Fruit fly (Drosophila melanogaster) whole organism, embryonic: ENCODE data around the gene CG13920.

Source experiments
- Abd-B ChIP-seq: fragments of 200-800 bp; sonication (Bioruptor generic); optimal IDR thresholded peaks from 2 replicates; lab custom pipeline; 2018; ENCODE audit warnings: missing biosample characterization, mild to moderate bottlenecking, missing genetic modification characterization, moderate library complexity
- Bgb ChIP-seq: fragments of 200-800 bp; sonication (Bioruptor generic); IDR thresholded peaks from 2 replicates; pipeline ENCODE4 v1.3.6; 2022; ENCODE audit warnings: missing biosample characterization, missing genetic modification characterization; ENCODE audit not compliant: partially characterized antibody
- C15 ChIP-seq: fragments of 200-800 bp; sonication (Bioruptor generic); IDR thresholded peaks from 3 replicates; pipeline ENCODE4 v1.3.6; 2022; ENCODE audit warnings: missing biosample characterization, missing genetic modification characterization
- CG1024 ChIP-seq: fragments of 200-800 bp; sonication (Bioruptor generic); IDR thresholded peaks from 2 replicates; pipeline ENCODE4 v1.3.6; 2022; ENCODE audit warnings: missing biosample characterization, missing genetic modification characterization
- CG10565 ChIP-seq: fragments of 200-800 bp; sonication (Bioruptor generic); optimal IDR thresholded peaks from 3 replicates; lab custom pipeline; 2016; ENCODE audit warnings: missing biosample characterization, mild to moderate bottlenecking, missing genetic modification characterization
- CG11504 ChIP-seq: fragments of 200-800 bp; sonication (Bioruptor generic); optimal IDR thresholded peaks from 3 replicates; lab custom pipeline; 2019; ENCODE audit warnings: missing biosample characterization, mild to moderate bottlenecking, missing genetic modification characterization, moderate library complexity
- CG11696 ChIP-seq: fragments of 200-800 bp; sonication (Bioruptor generic); IDR thresholded peaks from 2 replicates; pipeline ENCODE4 v1.3.6; 2022; ENCODE audit warnings: missing biosample characterization, missing genetic modification characterization
- CG12071 ChIP-seq: fragments of 200-800 bp; sonication (Bioruptor generic); optimal IDR thresholded peaks from 3 replicates; lab custom pipeline; 2018; ENCODE audit warnings: missing biosample characterization, mild to moderate bottlenecking, missing genetic modification characterization
- CG14710 ChIP-seq: fragments of 200-800 bp; sonication (Bioruptor generic); optimal IDR thresholded peaks from 3 replicates; lab custom pipeline; 2019; ENCODE audit warnings: missing biosample characterization, mild to moderate bottlenecking, missing genetic modification characterization, moderate library complexity
- CG15011 ChIP-seq: fragments of 200-800 bp; sonication (Bioruptor generic); optimal IDR thresholded peaks from 3 replicates; lab custom pipeline; 2018; ENCODE audit warnings: missing biosample characterization, mild to moderate bottlenecking, missing genetic modification characterization
- CG17612 ChIP-seq: fragments of 200-800 bp; sonication (Bioruptor generic); IDR thresholded peaks from 2 replicates; pipeline ENCODE4 v1.3.6; 2022; ENCODE audit warnings: missing biosample characterization, missing genetic modification characterization
- CG17912 ChIP-seq: fragments of 200-800 bp; sonication (Bioruptor generic); optimal IDR thresholded peaks from 2 replicates; lab custom pipeline; 2018; ENCODE audit warnings: missing biosample characterization, mild to moderate bottlenecking, missing genetic modification characterization
- CG2202 ChIP-seq: fragments of 200-800 bp; sonication (Bioruptor generic); optimal IDR thresholded peaks from 2 replicates; lab custom pipeline; 2018; ENCODE audit warnings: missing biosample characterization, mild to moderate bottlenecking, missing genetic modification characterization
- CG2678 ChIP-seq: fragments of 200-800 bp; sonication (Bioruptor generic); optimal IDR thresholded peaks from 3 replicates; lab custom pipeline; 2019; ENCODE audit warnings: missing biosample characterization, mild to moderate bottlenecking, missing genetic modification characterization, moderate library complexity
- CG31441 ChIP-seq: fragments of 200-800 bp; sonication (Bioruptor generic); IDR thresholded peaks from 2 replicates; pipeline ENCODE4 v1.3.6; 2022; ENCODE audit warnings: missing biosample characterization, missing genetic modification characterization
- CG34224 ChIP-seq: fragments of 200-800 bp; sonication (Bioruptor generic); IDR thresholded peaks from 3 replicates; pipeline ENCODE4 v1.3.6; 2022; ENCODE audit warnings: missing biosample characterization, missing genetic modification characterization; ENCODE audit not compliant: partially characterized antibody
- CG34376 ChIP-seq: fragments of 200-800 bp; sonication (Bioruptor generic); optimal IDR thresholded peaks from 2 replicates; lab custom pipeline; 2018; ENCODE audit warnings: missing biosample characterization, mild to moderate bottlenecking, missing genetic modification characterization
- CG3726 ChIP-seq: fragments of 200-800 bp; sonication (Bioruptor generic); IDR thresholded peaks from 3 replicates; pipeline ENCODE4, ENCODE4 v1.3.6; 2022; ENCODE audit warnings: missing biosample characterization, missing genetic modification characterization
- CG4328 ChIP-seq: fragments of 200-800 bp; sonication (Bioruptor generic); optimal IDR thresholded peaks from 3 replicates; lab custom pipeline; 2017; ENCODE audit warnings: missing biosample characterization, missing genetic modification reagents, missing genetic modification characterization
- CG43689 ChIP-seq: fragments of 200-800 bp; sonication (Bioruptor generic); IDR thresholded peaks from 2 replicates; pipeline ENCODE4 v1.3.6; 2022; ENCODE audit warnings: missing biosample characterization, missing genetic modification characterization
- CG6654 ChIP-seq: fragments of 200-800 bp; sonication (Bioruptor generic); optimal IDR thresholded peaks from 2 replicates; lab custom pipeline; 2017; ENCODE audit warnings: missing biosample characterization, mild to moderate bottlenecking, missing genetic modification characterization
- Dfd ChIP-seq, 2 experiments: fragments of >200 bp; optimal IDR thresholded peaks; 2 replicates each; lab custom pipeline; 2017; ENCODE audit warnings: missing biosample characterization in 2 of 2, missing genetic modification characterization in 2 of 2
- HmgD ChIP-seq: fragments of 200-800 bp; sonication (Bioruptor generic); optimal IDR thresholded peaks from 3 replicates; lab custom pipeline; 2016; ENCODE audit warnings: missing biosample characterization, missing genetic modification characterization
- Lim3 ChIP-seq: fragments of 200-800 bp; sonication (Bioruptor generic); IDR thresholded peaks from 2 replicates; pipeline ENCODE4 v1.3.6; 2022; ENCODE audit warnings: missing biosample characterization, missing genetic modification characterization
- Rfx ChIP-seq: fragments of 200-800 bp; sonication (Bioruptor generic); IDR thresholded peaks from 2 replicates; pipeline ENCODE4 v1.3.6; 2022; ENCODE audit warnings: missing biosample characterization, missing genetic modification characterization
- Rx ChIP-seq: fragments of 200-800 bp; sonication (Bioruptor generic); IDR thresholded peaks from 2 replicates; pipeline ENCODE4 v1.3.6; 2022; ENCODE audit warnings: missing biosample characterization, missing genetic modification characterization
- Sry-δ ChIP-seq: fragments of 200-800 bp; sonication (Bioruptor generic); optimal IDR thresholded peaks from 2 replicates; lab custom pipeline; 2016; ENCODE audit warnings: missing biosample characterization, missing genetic modification characterization
- ci ChIP-seq: fragments of 200-800 bp; sonication (Bioruptor generic); IDR thresholded peaks from 3 replicates; pipeline ENCODE4 v1.3.6; 2022; ENCODE audit warnings: missing biosample characterization, missing genetic modification characterization
- danr ChIP-seq: fragments of 200-800 bp; sonication (Bioruptor generic); IDR thresholded peaks from 2 replicates; pipeline ENCODE4 v1.3.6; 2022; ENCODE audit warnings: missing biosample characterization, missing genetic modification characterization
- esg ChIP-seq: fragments of 200-800 bp; sonication (Bioruptor generic); conservative IDR thresholded peaks from 2 replicates; pipeline ENCODE4 v1.3.6; 2022; ENCODE audit warnings: missing biosample characterization, missing genetic modification characterization
- fru ChIP-seq: fragments of >200 bp; optimal IDR thresholded peaks from 2 replicates; lab custom pipeline; 2017
- ftz-f1 ChIP-seq: fragments of 200-800 bp; sonication (Bioruptor generic); optimal IDR thresholded peaks from 2 replicates; lab custom pipeline; 2016; ENCODE audit warnings: missing biosample characterization, missing genetic modification characterization
- gsb ChIP-seq: fragments of 200-800 bp; sonication (Bioruptor generic); IDR thresholded peaks from 2 replicates; pipeline ENCODE4 v1.3.6; 2022; ENCODE audit warnings: missing biosample characterization, missing genetic modification characterization
- hb ChIP-seq: fragments of 200-800 bp; sonication (Bioruptor generic); IDR thresholded peaks from 3 replicates; pipeline ENCODE4 v1.3.6; 2022; ENCODE audit warnings: missing biosample characterization, missing genetic modification characterization; ENCODE audit not compliant: partially characterized antibody
- kah ChIP-seq: fragments of 200-800 bp; sonication (Bioruptor generic); optimal IDR thresholded peaks from 2 replicates; lab custom pipeline; 2018; ENCODE audit warnings: missing biosample characterization, mild to moderate bottlenecking, missing genetic modification characterization
- klu ChIP-seq: fragments of 200-800 bp; sonication (Bioruptor generic); IDR thresholded peaks from 2 replicates; pipeline ENCODE4 v1.3.6; 2022; ENCODE audit warnings: missing biosample characterization, missing genetic modification characterization
- mirr ChIP-seq: fragments of 200-800 bp; sonication (Bioruptor generic); optimal IDR thresholded peaks from 3 replicates; lab custom pipeline; 2018; ENCODE audit warnings: missing biosample characterization, mild to moderate bottlenecking, missing genetic modification characterization
- nmo ChIP-seq: fragments of 200-800 bp; sonication (Bioruptor generic); optimal IDR thresholded peaks from 2 replicates; lab custom pipeline; 2018; ENCODE audit warnings: missing biosample characterization, mild to moderate bottlenecking, missing genetic modification characterization, moderate library complexity
- nom ChIP-seq: fragments of 200-800 bp; sonication (Bioruptor generic); optimal IDR thresholded peaks from 2 replicates; lab custom pipeline; 2017; ENCODE audit warnings: missing biosample characterization, missing genetic modification characterization, mild to moderate bottlenecking, moderate library complexity, missing genetic modification reagents
- pan ChIP-seq, 4 experiments: fragments of >200 bp in 3 of 4; fragments of 200-800 bp in 1 of 4; sonication (Bioruptor generic) in 1 of 4; optimal IDR thresholded peaks in 3 of 4; IDR thresholded peaks in 1 of 4; 2 replicates each; pipeline versions ENCODE4 v1.3.6 to Lab custom; 2017 to 2022; ENCODE audit warnings: missing biosample characterization in 2 of 4, missing genetic modification characterization in 2 of 4, mixed read lengths in 1 of 4
- pb ChIP-seq: fragments of 200-800 bp; sonication (Bioruptor generic); optimal IDR thresholded peaks from 3 replicates; lab custom pipeline; 2016; ENCODE audit warnings: missing biosample characterization, missing genetic modification characterization
- seq ChIP-seq: fragments of 200-800 bp; sonication (Bioruptor generic); IDR thresholded peaks from 2 replicates; pipeline ENCODE4 v1.3.6; 2022; ENCODE audit warnings: missing biosample characterization, missing genetic modification characterization
- sim ChIP-seq: fragments of 200-800 bp; sonication (Bioruptor generic); IDR thresholded peaks from 2 replicates; pipeline ENCODE4 v1.3.6; 2022; ENCODE audit warnings: missing biosample characterization, missing genetic modification characterization
- sima ChIP-seq: fragments of 200-800 bp; sonication (Bioruptor generic); optimal IDR thresholded peaks from 2 replicates; lab custom pipeline; 2016; ENCODE audit warnings: missing biosample characterization, missing genetic modification characterization
- sisA ChIP-seq: fragments of 200-800 bp; sonication (Bioruptor generic); IDR thresholded peaks from 2 replicates; pipeline ENCODE4 v1.3.6; 2022; ENCODE audit warnings: missing biosample characterization, missing genetic modification characterization
- ssp ChIP-seq: fragments of 200-800 bp; sonication (Bioruptor generic); IDR thresholded peaks from 2 replicates; pipeline ENCODE4 v1.3.6; 2022; ENCODE audit warnings: missing biosample characterization, missing genetic modification characterization
- tup ChIP-seq: fragments of 200-800 bp; sonication (Bioruptor generic); optimal IDR thresholded peaks from 2 replicates; lab custom pipeline; 2016; ENCODE audit warnings: missing biosample characterization, mild to moderate bottlenecking, missing genetic modification characterization, moderate library complexity
- unpg ChIP-seq: fragments of 200-800 bp; sonication (Bioruptor generic); optimal IDR thresholded peaks from 3 replicates; lab custom pipeline; 2018; ENCODE audit warnings: missing biosample characterization, mild to moderate bottlenecking, missing genetic modification characterization, moderate library complexity
- wdn ChIP-seq: fragments of 200-800 bp; sonication (Bioruptor generic); IDR thresholded peaks from 2 replicates; pipeline ENCODE4 v1.3.6; 2022; ENCODE audit warnings: missing biosample characterization, missing genetic modification characterization
- wor ChIP-seq: fragments of 200-800 bp; sonication (Bioruptor generic); IDR thresholded peaks from 2 replicates; pipeline ENCODE4 v1.3.6; 2022; ENCODE audit warnings: missing biosample characterization, missing genetic modification characterization
- z ChIP-seq: fragments of 200-800 bp; sonication (Bioruptor generic); IDR thresholded peaks from 3 replicates; pipeline ENCODE4 v1.3.6; 2022; ENCODE audit warnings: missing biosample characterization, missing genetic modification characterization

The CG13920 gene

DNA sequence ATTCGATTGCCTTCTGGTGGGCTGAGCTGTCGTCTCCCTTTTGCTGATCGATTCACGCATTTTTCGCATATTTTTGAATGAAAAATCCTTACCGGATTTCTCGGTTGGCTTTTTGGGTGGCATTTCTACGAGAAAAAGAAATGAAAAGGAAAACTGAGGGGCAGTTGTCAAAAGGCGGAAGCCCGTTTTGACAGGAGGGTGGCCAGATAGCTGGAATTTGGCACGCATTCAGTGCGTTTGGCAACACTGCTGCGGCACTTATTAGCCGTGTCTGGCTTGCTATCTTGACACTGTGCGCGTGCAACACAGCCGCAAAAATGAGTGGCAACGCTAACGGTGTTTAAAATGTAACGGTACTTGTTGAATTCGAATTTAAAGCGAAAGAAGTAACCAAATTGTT is 19.8 kb downstream of the CG13920 start, which contains the start of gene RpL23A (continued):
- peak; percentile 99 for TF ChIP-seq ci (GFP tag; lab: Robert Waterston, UW)
- peak; percentile 81 for TF ChIP-seq Bgb (GFP tag; lab: Robert Waterston, UW)
- TF ChIP-seq Sry-δ (GFP tag; lab: Kevin White, UChicago), result peak; percentile 86
- TF ChIP-seq sim (GFP tag; lab: Robert Waterston, UW), result peak; percentile 76
- TF ChIP-seq C15, result peak; percentile 91
- TF ChIP-seq Dfd (GFP tag; optimal IDR thresholded peaks at IDR 0.05; lab: Kevin White, UChicago), result no peak
- peak; percentile 97 for TF ChIP-seq pb (GFP tag; lab: Kevin White, UChicago)
- peak; percentile 86 for TF ChIP-seq seq (GFP tag; lab: Robert Waterston, UW)
- peak; percentile 92 for TF ChIP-seq CG15011
- peak; percentile 87 for TF ChIP-seq ssp (GFP tag; lab: Robert Waterston, UW)
- TF ChIP-seq hb (GFP tag; lab: Robert Waterston, UW), result no peak
- TF ChIP-seq CG31441, result peak; percentile 87
- TF ChIP-seq pan (optimal IDR thresholded peaks at IDR 0.05; lab: Kevin White, UChicago), result no peak
- TF ChIP-seq pan (GFP tag; optimal IDR thresholded peaks at IDR 0.05 in 1 of 2, IDR thresholded peaks at IDR 0.05 in 1 of 2), result peak in 1 of 2 experiments; percentile 93
- peak; percentile 91 for TF ChIP-seq ftz-f1
- TF ChIP-seq Rx (GFP tag; lab: Robert Waterston, UW), result peak; percentile 94
- TF ChIP-seq wdn (GFP tag; lab: Robert Waterston, UW), result peak; percentile 92
- peak; percentile 97 for TF ChIP-seq CG34376 (GFP tag; lab: Kevin White, UChicago)
- TF ChIP-seq gsb, result peak; percentile 88
- peak; percentile 91 for TF ChIP-seq nmo (GFP tag; lab: Kevin White, UChicago)
- TF ChIP-seq CG6654 (GFP tag; lab: Kevin White, UChicago), result peak; percentile 83
- TF ChIP-seq fru (lab: Kevin White, UChicago), result no peak
- TF ChIP-seq nom (GFP tag; lab: Kevin White, UChicago), result peak; percentile 82
- TF ChIP-seq sisA (GFP tag; lab: Robert Waterston, UW), result peak; percentile 94
- peak; percentile 76; the same call in 1 of the 2 replicates for TF ChIP-seq CG17612 (GFP tag; lab: Robert Waterston, UW)
- TF ChIP-seq mirr, result peak; percentile 98
- TF ChIP-seq wor, result peak; percentile 64
- TF ChIP-seq CG10565 (GFP tag; lab: Kevin White, UChicago), result peak; percentile 84
- TF ChIP-seq CG2202 (tag; lab: Kevin White, UChicago), result peak; percentile 86
- TF ChIP-seq CG3726 (GFP tag; lab: Robert Waterston, UW), result peak; percentile 88
- peak; percentile 68 for TF ChIP-seq danr (GFP tag; lab: Robert Waterston, UW)
- TF ChIP-seq CG11504 (tag; lab: Kevin White, UChicago), result peak; percentile 89
- TF ChIP-seq CG34224 (GFP tag; lab: Robert Waterston, UW), result no peak
- peak; percentile 96 for TF ChIP-seq CG17912 (GFP tag; lab: Kevin White, UChicago)
- TF ChIP-seq klu (GFP tag; lab: Robert Waterston, UW), result peak; percentile 88
- peak; percentile 79 for TF ChIP-seq kah
- 0 out of 2 replicates have a peak, but pooled peaks have one; percentile 14 for TF ChIP-seq CG11696 (GFP tag; lab: Robert Waterston, UW)
- TF ChIP-seq unpg, result peak; percentile 89
- TF ChIP-seq CG12071 (GFP tag; lab: Kevin White, UChicago), result peak; percentile 92
- TF ChIP-seq HmgD (GFP tag; lab: Kevin White, UChicago), result peak; percentile 99
- peak; percentile 85 for TF ChIP-seq Abd-B (GFP tag; lab: Kevin White, UChicago)
- peak; percentile 87 for TF ChIP-seq CG1024
- TF ChIP-seq Lim3, result peak; percentile 67
- TF ChIP-seq Rfx, result peak; percentile 99
- TF ChIP-seq z, result peak; percentile 39; the same call in 1 of the 3 replicates
- TF ChIP-seq esg (GFP tag; lab: Robert Waterston, UW), result peak; percentile 66
- TF ChIP-seq CG2678, result peak; percentile 85
- peak; percentile 93 for TF ChIP-seq sima (GFP tag; lab: Kevin White, UChicago)
- TF ChIP-seq tup (GFP tag; lab: Kevin White, UChicago), result peak; percentile 85
- peak; percentile 96 for TF ChIP-seq CG4328
- peak; percentile 97 for TF ChIP-seq CG14710
- peak; percentile 90 for TF ChIP-seq CG43689
